Worm (Caenorhabditis elegans): ENCODE results near the gene sec-15.

DNA sequence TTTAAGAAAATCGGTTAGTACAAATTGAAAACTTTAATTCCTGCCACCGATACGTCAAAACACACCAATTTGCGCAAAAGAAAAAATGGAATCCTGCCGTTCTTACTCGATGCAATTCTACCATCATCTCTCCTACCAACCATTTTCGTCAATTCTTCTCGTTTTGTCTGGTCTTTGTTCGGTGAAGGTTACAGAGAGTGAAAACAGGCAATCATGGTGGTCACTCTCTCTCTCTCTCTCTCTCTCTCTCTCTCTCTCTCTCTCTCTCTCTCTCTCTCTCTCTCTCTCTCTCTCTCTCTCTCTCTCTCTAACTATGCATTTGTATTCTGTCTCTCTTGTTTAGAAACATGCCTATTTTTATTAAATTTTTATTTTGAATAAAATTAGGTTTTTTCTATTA, 46.6 kb upstream of the sec-15 start:
- TF ChIP-seq madf-9 (GFP tag; conservative IDR thresholded peaks at IDR 0.05), result no peak
- no peak for TF ChIP-seq ceh-32 (tag; optimal IDR thresholded peaks at IDR 0.05; ENCODE audit: poor library complexity)
- no peak for TF ChIP-seq unc-62 (GFP tag; optimal IDR thresholded peaks at IDR 0.05 in 1 of 2)
- TF ChIP-seq unc-62 (tag; optimal IDR thresholded peaks at IDR 0.05), result no peak
- TF ChIP-seq dpl-1 (GFP tag; optimal IDR thresholded peaks at IDR 0.05), result no peak
- TF ChIP-seq php-3 (GFP tag; IDR thresholded peaks at IDR 0.05), result no peak
- TF ChIP-seq lsy-2 (tag; optimal IDR thresholded peaks at IDR 0.05), result no peak
- TF ChIP-seq fkh-10 (GFP tag; optimal IDR thresholded peaks at IDR 0.05), result no peak
- TF ChIP-seq snpc-1.2 (GFP tag; IDR thresholded peaks at IDR 0.05), result no peak
- TF ChIP-seq daf-12 (tag; optimal IDR thresholded peaks at IDR 0.05), result no peak
